Worm (Caenorhabditis elegans) whole organism, midembryonic: ENCODE measurements around the gene dli-1.

Source experiments
- T22C8.4 ChIP-seq: fragments of 200-800 bp; sonication (Bioruptor generic); IDR thresholded peaks from 2 replicates; pipeline ENCODE4 v1.3.6; 2022; ENCODE audit warnings: missing genetic modification characterization, missing compliant biosample characterization
- cog-1 ChIP-seq: sonication (generic microtip); optimal IDR thresholded peaks from 2 replicates; lab custom pipeline; 2016; ENCODE audit warnings: missing genetic modification characterization, missing compliant biosample characterization
- flt-1 ChIP-seq: fragments of 200-800 bp; sonication (Bioruptor generic); IDR thresholded peaks from 2 replicates; pipeline ENCODE4 v1.3.6; 2022; ENCODE audit warnings: missing genetic modification characterization, missing compliant biosample characterization
- klf-2 ChIP-seq: fragments of 200-800 bp; sonication (Bioruptor generic); conservative IDR thresholded peaks from 2 replicates; pipeline ENCODE4 v1.3.6; 2022; ENCODE audit warnings: missing genetic modification reagents, missing genetic modification characterization, missing compliant biosample characterization
- med-1 ChIP-seq: sonication (generic microtip); optimal IDR thresholded peaks from 2 replicates; lab custom pipeline; 2017; ENCODE audit warnings: missing genetic modification characterization, mild to moderate bottlenecking, missing compliant biosample characterization, antibody characterized with exemption, missing genetic modification reagents; ENCODE audit not compliant: insufficient read depth
- ref-1 ChIP-seq: fragments of 200-800 bp; sonication (Bioruptor generic); conservative IDR thresholded peaks from 2 replicates; pipeline ENCODE4 v1.3.6; 2022; ENCODE audit warnings: missing genetic modification reagents, missing genetic modification characterization, missing compliant biosample characterization
- tab-1 ChIP-seq: fragments of 200-800 bp; sonication (Bioruptor generic); IDR thresholded peaks from 2 replicates; pipeline ENCODE4 v1.3.6; 2022; ENCODE audit warnings: missing genetic modification characterization, missing compliant biosample characterization
- ztf-23 ChIP-seq: fragments of 200-800 bp; sonication (Bioruptor generic); IDR thresholded peaks from 2 replicates; pipeline ENCODE4 v1.3.6; 2022; ENCODE audit warnings: missing genetic modification reagents, missing genetic modification characterization, missing compliant biosample characterization
- ztf-29 ChIP-seq: fragments of 200-800 bp; sonication (Bioruptor generic); IDR thresholded peaks from 2 replicates; pipeline ENCODE4 v1.3.6; 2022; ENCODE audit warnings: missing genetic modification reagents, missing genetic modification characterization, missing compliant biosample characterization

Gene dli-1

ce11 chrIV:13098652-13099051, at the start of gene dli-1, which contains the start of the genes tin-9.2 and exos-4.1:
Gene dli-1 (minus strand): TSS chrIV:13098792.
Gene tin-9.2 (plus strand): TSS chrIV:13098995.
Gene exos-4.1 (plus strand): TSS chrIV:13098999.
- TF ChIP-seq ztf-23 (GFP tag; lab: Robert Waterston, UW): no peak
- no peak for TF ChIP-seq T22C8.4 (GFP tag; lab: Robert Waterston, UW)
- TF ChIP-seq ref-1 (GFP tag; lab: Robert Waterston, UW): no peak
- peak; percentile 42 for TF ChIP-seq cog-1 (tag; lab: Kevin White, UChicago)

ce11 chrIV:13142254-13142653, 43.7 kb upstream of the dli-1 start, which contains the start of gene spe-43:
Gene spe-43 (minus strand): TSS chrIV:13142354.
- TF ChIP-seq cog-1 (tag; lab: Kevin White, UChicago): no peak
- TF ChIP-seq tab-1 (GFP tag; lab: Robert Waterston, UW): no peak
- no peak for TF ChIP-seq ref-1 (GFP tag; lab: Robert Waterston, UW)
- no peak for TF ChIP-seq med-1
- no peak for TF ChIP-seq ztf-29
- TF ChIP-seq flt-1 (GFP tag; lab: Robert Waterston, UW): no peak
- TF ChIP-seq T22C8.4 (GFP tag; lab: Robert Waterston, UW): no peak

ce11 chrIV:13140792-13141191, 42.2 kb upstream of the dli-1 start:
- TF ChIP-seq ztf-23 (GFP tag; lab: Robert Waterston, UW) (peak; percentile 30; the same call in 1 of the 2 replicates), ref-1 (GFP tag; lab: Robert Waterston, UW) (peak; percentile 43; the same call in 1 of the 2 replicates), T22C8.4 (GFP tag; lab: Robert Waterston, UW) (0 out of 2 replicates have a peak, but pooled peaks have one; percentile 25), tab-1 (GFP tag; lab: Robert Waterston, UW) (0 out of 2 replicates have a peak, but pooled peaks have one; percentile 51), flt-1 (GFP tag; lab: Robert Waterston, UW) (peak; percentile 54)

- no peak for TF ChIP-seq ztf-23 (GFP tag; lab: Robert Waterston, UW)
These were observed 29.1 kb upstream of the dli-1 start for ce11 chrIV:13127720-13128119.

ce11 chrIV:13125999-13126398, 27.4 kb upstream of the dli-1 start:
- TF ChIP-seq tab-1 (GFP tag; lab: Robert Waterston, UW): no peak
- TF ChIP-seq med-1: no peak
- no peak for TF ChIP-seq ztf-29
- TF ChIP-seq flt-1 (GFP tag; lab: Robert Waterston, UW): no peak
- no peak for TF ChIP-seq klf-2 (GFP tag; lab: Robert Waterston, UW)
- TF ChIP-seq ref-1 (GFP tag; lab: Robert Waterston, UW): no peak
- no peak for TF ChIP-seq ztf-23 (GFP tag; lab: Robert Waterston, UW)
- no peak for TF ChIP-seq T22C8.4 (GFP tag; lab: Robert Waterston, UW)
- no peak for TF ChIP-seq cog-1 (tag; lab: Kevin White, UChicago)

- TF ChIP-seq T22C8.4 (GFP tag; lab: Robert Waterston, UW) (no peak), klf-2 (GFP tag; lab: Robert Waterston, UW) (no peak), ztf-29 (no peak), flt-1 (GFP tag; lab: Robert Waterston, UW) (no peak), ztf-23 (GFP tag; lab: Robert Waterston, UW) (no peak)
These were observed 22.8 kb upstream of the dli-1 start for ce11 chrIV:13121396-13121795.

DNA sequence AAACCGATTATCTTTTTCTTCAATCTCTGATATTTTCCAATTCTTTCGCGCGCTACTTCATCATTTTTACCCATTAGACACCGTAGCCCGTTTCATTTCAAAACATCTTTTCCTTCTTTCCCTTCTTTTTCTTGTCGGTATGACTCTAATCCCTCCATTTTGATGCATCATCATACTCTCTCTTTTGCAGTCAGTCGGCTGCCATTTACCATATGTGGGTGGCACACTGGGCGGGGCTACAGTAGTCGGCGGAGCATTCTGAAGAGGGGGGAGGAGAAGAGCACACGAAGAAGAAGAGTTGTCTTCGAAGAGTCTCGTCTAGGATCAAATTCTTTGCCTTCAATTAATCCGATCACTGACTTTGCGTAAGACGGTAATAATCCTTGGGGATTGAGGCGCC, 20.2 kb upstream of the dli-1 start, which contains the start of gene unc-30:
unc-30 (plus strand) TSS at position 184 of the 400 bp plus-strand sequence.
- TF ChIP-seq klf-2 (GFP tag; lab: Robert Waterston, UW) (no peak), ztf-23 (GFP tag; lab: Robert Waterston, UW) (no peak), ztf-29 (no peak), tab-1 (GFP tag; lab: Robert Waterston, UW) (no peak), T22C8.4 (GFP tag; lab: Robert Waterston, UW) (no peak), ref-1 (GFP tag; lab: Robert Waterston, UW) (no peak), cog-1 (tag; lab: Kevin White, UChicago) (no peak), med-1 (no peak), flt-1 (GFP tag; lab: Robert Waterston, UW) (no peak)

ce11 chrIV:13116679-13117078, 18.1 kb upstream of the dli-1 start:
- no peak for TF ChIP-seq med-1
- TF ChIP-seq T22C8.4 (GFP tag; lab: Robert Waterston, UW): no peak
- no peak for TF ChIP-seq klf-2 (GFP tag; lab: Robert Waterston, UW)
- TF ChIP-seq ref-1 (GFP tag; lab: Robert Waterston, UW): no peak
- TF ChIP-seq cog-1 (tag; lab: Kevin White, UChicago): no peak
- TF ChIP-seq flt-1 (GFP tag; lab: Robert Waterston, UW): no peak
- TF ChIP-seq ztf-23 (GFP tag; lab: Robert Waterston, UW): no peak
- no peak for TF ChIP-seq tab-1 (GFP tag; lab: Robert Waterston, UW)
- no peak for TF ChIP-seq ztf-29

DNA sequence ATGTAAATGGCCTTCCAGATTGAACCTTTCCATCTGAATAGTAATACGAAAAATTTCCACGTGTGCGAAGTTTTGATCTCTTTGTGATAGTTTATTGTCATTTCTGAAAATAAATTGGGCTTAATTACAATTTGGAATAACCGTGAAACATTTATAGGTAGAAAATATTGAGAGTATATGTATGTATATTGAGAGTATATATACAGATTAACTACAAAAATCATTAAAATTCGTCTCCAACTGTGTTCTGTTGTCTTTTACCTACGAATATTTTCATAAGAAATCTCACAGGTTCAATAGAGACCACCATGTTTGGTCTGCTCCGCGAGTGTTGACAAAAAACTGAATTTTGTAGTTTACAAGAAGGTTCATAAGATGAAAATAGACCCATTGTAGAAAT, 14.4 kb upstream of the dli-1 start, which contains the start of gene best-2:
best-2 (minus strand) TSS at position 101 of the 400 bp plus-strand sequence.
- TF ChIP-seq med-1 (no peak), T22C8.4 (GFP tag; lab: Robert Waterston, UW) (no peak), klf-2 (GFP tag; lab: Robert Waterston, UW) (no peak)

- TF ChIP-seq tab-1 (GFP tag; lab: Robert Waterston, UW) (no peak), T22C8.4 (GFP tag; lab: Robert Waterston, UW) (no peak), flt-1 (GFP tag; lab: Robert Waterston, UW) (no peak), ref-1 (GFP tag; lab: Robert Waterston, UW) (no peak), ztf-29 (no peak), cog-1 (tag; lab: Kevin White, UChicago) (no peak), ztf-23 (GFP tag; lab: Robert Waterston, UW) (no peak), klf-2 (GFP tag; lab: Robert Waterston, UW) (no peak), med-1 (no peak)
These were observed 12.3 kb upstream of the dli-1 start for ce11 chrIV:13110876-13111275.
